Fruit fly (Drosophila melanogaster) whole organism, prepupa: ENCODE results near the gene Muc12Ea.
A peak's percentile ranks its signal among the peaks of the same experiment; 100 is the strongest.

ENCODE experiments used
- CG11902 ChIP-seq: fragments of 200-800 bp; sonication (Bioruptor generic); optimal IDR thresholded peaks from 3 replicates; lab custom pipeline; 2016; ENCODE audit warnings: missing biosample characterization, missing genetic modification characterization
- CG6163 ChIP-seq: fragments of 200-800 bp; sonication (Bioruptor generic); IDR thresholded peaks from 3 replicates; pipeline ENCODE4 v1.3.6; 2022; ENCODE audit warnings: missing biosample characterization, missing genetic modification characterization
- CG8319 ChIP-seq: fragments of 200-800 bp; sonication (Bioruptor generic); optimal IDR thresholded peaks from 3 replicates; lab custom pipeline; 2016; ENCODE audit warnings: missing biosample characterization, missing genetic modification characterization
- CG8632 ChIP-seq: fragments of 200-800 bp; sonication (Bioruptor generic); optimal IDR thresholded peaks from 3 replicates; lab custom pipeline; 2016; ENCODE audit warnings: missing biosample characterization, missing genetic modification characterization
- Eip78C ChIP-seq: fragments of 200-800 bp; sonication (Bioruptor generic); peaks from one replicate; lab custom pipeline; 2016; ENCODE audit warnings: missing biosample characterization, missing genetic modification characterization
- Ets21C ChIP-seq: fragments of 200-800 bp; sonication (Bioruptor generic); optimal IDR thresholded peaks from 3 replicates; lab custom pipeline; 2016; ENCODE audit warnings: missing biosample characterization, missing genetic modification characterization
- Hr38 ChIP-seq: sonication (Bioruptor generic); optimal IDR thresholded peaks from 2 replicates; lab custom pipeline; 2016; ENCODE audit warnings: missing biosample characterization, missing genetic modification characterization
- Hr4 ChIP-seq: fragments of 200-800 bp; sonication (Bioruptor generic); optimal IDR thresholded peaks from 3 replicates; lab custom pipeline; 2016; ENCODE audit warnings: missing biosample characterization, missing genetic modification characterization
- Met ChIP-seq: fragments of 200-800 bp; sonication (Bioruptor generic); optimal IDR thresholded peaks from 3 replicates; lab custom pipeline; 2016; ENCODE audit warnings: missing biosample characterization, missing genetic modification characterization
- Sox14 ChIP-seq: fragments of 200-800 bp; sonication (Bioruptor generic); optimal IDR thresholded peaks from 3 replicates; lab custom pipeline; 2016; ENCODE audit warnings: missing biosample characterization, missing genetic modification characterization
- esn ChIP-seq: fragments of 200-800 bp; sonication (Bioruptor generic); optimal IDR thresholded peaks from 2 replicates; lab custom pipeline; 2016; ENCODE audit warnings: missing biosample characterization, mild to moderate bottlenecking, missing genetic modification characterization, moderate library complexity
- lz ChIP-seq: fragments of 200-800 bp; sonication (Bioruptor generic); optimal IDR thresholded peaks from 3 replicates; lab custom pipeline; 2016; ENCODE audit warnings: missing biosample characterization, missing genetic modification characterization
- svp ChIP-seq: fragments of 200-800 bp; sonication (Bioruptor generic); peaks from one replicate; lab custom pipeline; 2016; ENCODE audit warnings: missing biosample characterization, missing genetic modification characterization

The Muc12Ea gene

dm6 chrX:14321963-14322362 lies 44.4 kb downstream of the Muc12Ea start, which contains the start of gene dpr8:
dpr8 (plus strand) TSS chrX:14322226.
- TF ChIP-seq Ets21C (GFP tag; lab: Kevin White, UChicago), result no peak
- TF ChIP-seq svp (GFP tag; lab: Kevin White, UChicago), result peak; percentile 48

- TF ChIP-seq CG8632 (GFP tag; lab: Kevin White, UChicago) (no peak), CG8319 (GFP tag; lab: Kevin White, UChicago) (no peak), Eip78C (GFP tag; lab: Kevin White, UChicago) (peak; percentile 33)
Observed at dm6 chrX:14331490-14332182, 54.1 kb downstream of the Muc12Ea start.

dm6 chrX:14332243-14332642 lies 54.7 kb downstream of the Muc12Ea start:
- TF ChIP-seq Sox14 (GFP tag; lab: Kevin White, UChicago) (no peak), Hr4 (peak; percentile 6), esn (GFP tag; lab: Kevin White, UChicago) (no peak), CG11902 (GFP tag; lab: Kevin White, UChicago) (no peak), Hr38 (GFP tag; lab: Kevin White, UChicago) (no peak), svp (GFP tag; lab: Kevin White, UChicago) (peak; percentile 21), lz (GFP tag; lab: Kevin White, UChicago) (no peak), Met (no peak), CG6163 (GFP tag; lab: Robert Waterston, UW) (0 out of 3 replicates have a peak, but pooled peaks have one; percentile 25)
